Fruit fly (Drosophila melanogaster) whole organism, embryonic: Measurements from ENCODE around the gene pug.

ENCODE experiments used
- Abd-B ChIP-seq: fragments of 200-800 bp; sonication (Bioruptor generic); optimal IDR thresholded peaks from 2 replicates; lab custom pipeline; 2018; ENCODE audit warnings: missing biosample characterization, mild to moderate bottlenecking, missing genetic modification characterization, moderate library complexity
- Bgb ChIP-seq: fragments of 200-800 bp; sonication (Bioruptor generic); IDR thresholded peaks from 2 replicates; pipeline ENCODE4 v1.3.6; 2022; ENCODE audit warnings: missing biosample characterization, missing genetic modification characterization; ENCODE audit not compliant: partially characterized antibody
- BtbVII ChIP-seq: fragments of 200-800 bp; sonication (Bioruptor generic); optimal IDR thresholded peaks from 3 replicates; lab custom pipeline; 2017; ENCODE audit warnings: missing biosample characterization, mild to moderate bottlenecking, missing genetic modification characterization
- CG10321 ChIP-seq: fragments of 200-800 bp; sonication (Bioruptor generic); IDR thresholded peaks from 2 replicates; pipeline ENCODE4 v1.3.6; 2022; ENCODE audit warnings: missing biosample characterization, missing genetic modification characterization
- CG10654 ChIP-seq: fragments of 200-800 bp; sonication (Bioruptor generic); optimal IDR thresholded peaks from 2 replicates; lab custom pipeline; 2016; ENCODE audit warnings: missing biosample characterization, missing genetic modification characterization
- CG11085 ChIP-seq: fragments of 200-800 bp; sonication (Bioruptor generic); IDR thresholded peaks from 2 replicates; pipeline ENCODE4 v1.3.6; 2022; ENCODE audit warnings: missing biosample characterization, missing genetic modification characterization
- CG11247 ChIP-seq: fragments of 200-800 bp; sonication (Bioruptor generic); IDR thresholded peaks from 2 replicates; pipeline ENCODE4 v1.3.6; 2022; ENCODE audit warnings: missing biosample characterization, missing genetic modification characterization
- CG12155 ChIP-seq: fragments of 200-800 bp; sonication (Bioruptor generic); optimal IDR thresholded peaks from 3 replicates; lab custom pipeline; 2016; ENCODE audit warnings: missing biosample characterization, missing genetic modification characterization
- CG12744 ChIP-seq: fragments of 200-800 bp; sonication (Bioruptor generic); optimal IDR thresholded peaks from 2 replicates; lab custom pipeline; 2016; ENCODE audit warnings: missing biosample characterization, missing genetic modification characterization
- CG14050 ChIP-seq: fragments of 200-800 bp; sonication (Bioruptor generic); IDR thresholded peaks from 3 replicates; pipeline ENCODE4 v1.3.6; 2022; ENCODE audit warnings: missing biosample characterization, missing genetic modification characterization
- CG1647 ChIP-seq: fragments of 200-800 bp; sonication (Bioruptor generic); optimal IDR thresholded peaks from 3 replicates; lab custom pipeline; 2016; ENCODE audit warnings: missing biosample characterization, missing genetic modification characterization
- CG18262 ChIP-seq: fragments of 200-800 bp; optimal IDR thresholded peaks from 3 replicates; lab custom pipeline; 2019; ENCODE audit warnings: missing biosample characterization, mild to moderate bottlenecking, missing genetic modification characterization, moderate library complexity
- CG2116 ChIP-seq: fragments of 200-800 bp; sonication (Bioruptor generic); optimal IDR thresholded peaks from 3 replicates; lab custom pipeline; 2018; ENCODE audit warnings: missing biosample characterization, mild to moderate bottlenecking, missing genetic modification characterization
- CG2712 ChIP-seq: fragments of 200-800 bp; optimal IDR thresholded peaks from 3 replicates; lab custom pipeline; 2019; ENCODE audit warnings: missing biosample characterization, mild to moderate bottlenecking, missing genetic modification characterization, moderate library complexity
- CG3163 ChIP-seq: fragments of 200-800 bp; sonication (Bioruptor generic); optimal IDR thresholded peaks from 3 replicates; lab custom pipeline; 2016; ENCODE audit warnings: missing biosample characterization, missing genetic modification characterization
- CG3407 ChIP-seq: fragments of 200-800 bp; sonication (Bioruptor generic); optimal IDR thresholded peaks from 2 replicates; lab custom pipeline; 2018; ENCODE audit warnings: missing biosample characterization, mild to moderate bottlenecking, missing genetic modification characterization
- CG4360 ChIP-seq: fragments of 200-800 bp; sonication (Bioruptor generic); IDR thresholded peaks from 2 replicates; pipeline ENCODE4 v1.3.6; 2022; ENCODE audit warnings: missing biosample characterization, missing genetic modification characterization
- CG4617 ChIP-seq: fragments of 200-800 bp; sonication (Bioruptor generic); optimal IDR thresholded peaks from 3 replicates; lab custom pipeline; 2016; ENCODE audit warnings: missing biosample characterization, missing genetic modification characterization, borderline replicate concordance
- CG5245 ChIP-seq: fragments of 200-800 bp; sonication (Bioruptor generic); optimal IDR thresholded peaks from 3 replicates; lab custom pipeline; 2016; ENCODE audit warnings: missing biosample characterization, missing genetic modification characterization
- CG5953 ChIP-seq: fragments of 200-800 bp; sonication (Bioruptor generic); IDR thresholded peaks from 2 replicates; pipeline ENCODE4 v1.3.6; 2022; ENCODE audit warnings: missing biosample characterization, missing genetic modification characterization
- CG7987 ChIP-seq: fragments of 200-800 bp; sonication (Bioruptor generic); optimal IDR thresholded peaks from 2 replicates; lab custom pipeline; 2018; ENCODE audit warnings: missing biosample characterization, mild to moderate bottlenecking, missing genetic modification characterization, moderate library complexity
- CG8478 ChIP-seq: fragments of >200 bp; optimal IDR thresholded peaks from 2 replicates; lab custom pipeline; 2018
- CkIIα-i1 ChIP-seq: fragments of 200-800 bp; sonication (Bioruptor generic); IDR thresholded peaks from 2 replicates; pipeline ENCODE4 v1.3.6; 2022; ENCODE audit warnings: missing biosample characterization, missing genetic modification characterization
- Elba2 ChIP-seq: fragments of 200-800 bp; sonication (Bioruptor generic); optimal IDR thresholded peaks from 3 replicates; lab custom pipeline; 2016; ENCODE audit warnings: missing biosample characterization, missing genetic modification characterization
- Ets97D ChIP-seq: fragments of 200-800 bp; sonication (Bioruptor generic); optimal IDR thresholded peaks from 3 replicates; lab custom pipeline; 2016; ENCODE audit warnings: missing biosample characterization, missing genetic modification characterization
- Gsc ChIP-seq: fragments of 200-800 bp; sonication (Bioruptor generic); IDR thresholded peaks from 2 replicates; pipeline ENCODE4 v1.3.6; 2022; ENCODE audit warnings: missing biosample characterization, missing genetic modification characterization
- H15 ChIP-seq: fragments of 200-800 bp; sonication (Bioruptor generic); IDR thresholded peaks from 3 replicates; pipeline ENCODE4 v1.3.6; 2022; ENCODE audit warnings: missing biosample characterization, missing genetic modification characterization
- Mes4 ChIP-seq: fragments of 200-800 bp; sonication (Bioruptor generic); optimal IDR thresholded peaks from 2 replicates; lab custom pipeline; 2016; ENCODE audit warnings: missing biosample characterization, missing genetic modification characterization
- Nf-YB ChIP-seq: fragments of 200-800 bp; sonication (Bioruptor generic); optimal IDR thresholded peaks from 3 replicates; lab custom pipeline; 2019; ENCODE audit warnings: missing biosample characterization, mild to moderate bottlenecking, missing genetic modification characterization, moderate library complexity
- Oaz ChIP-seq: fragments of 200-800 bp; sonication (Bioruptor generic); IDR thresholded peaks from 2 replicates; pipeline ENCODE4 v1.3.6; 2022; ENCODE audit warnings: missing biosample characterization, missing genetic modification characterization
- Sin3A ChIP-seq: fragments of >200 bp; optimal IDR thresholded peaks from 2 replicates; lab custom pipeline; 2018
- Usf ChIP-seq: fragments of 200-800 bp; sonication (Bioruptor generic); optimal IDR thresholded peaks from 2 replicates; lab custom pipeline; 2017; ENCODE audit warnings: missing genotype, missing biosample characterization, missing genetic modification characterization
- Xrp1 ChIP-seq: fragments of 200-800 bp; sonication (Bioruptor generic); IDR thresholded peaks from 2 replicates; pipeline ENCODE4 v1.3.6; 2022; ENCODE audit warnings: missing biosample characterization, missing genetic modification characterization
- disco-r ChIP-seq: fragments of 200-800 bp; sonication (Bioruptor generic); optimal IDR thresholded peaks from 2 replicates; lab custom pipeline; 2016; ENCODE audit warnings: missing biosample characterization, missing genetic modification characterization
- dm ChIP-seq: fragments of 200-800 bp; sonication (Bioruptor generic); optimal IDR thresholded peaks from 3 replicates; lab custom pipeline; 2016; ENCODE audit warnings: missing biosample characterization, missing genetic modification characterization
- dpn ChIP-seq, 2 experiments: fragments of 200-800 bp; sonication (Bioruptor generic); optimal IDR thresholded peaks; 3 replicates each; lab custom pipeline; 2016; ENCODE audit warnings: missing biosample characterization in 2 of 2, missing genetic modification characterization in 2 of 2
- exex ChIP-seq: fragments of 200-800 bp; sonication (Bioruptor generic); optimal IDR thresholded peaks from 4 replicates; lab custom pipeline; 2018; ENCODE audit warnings: missing biosample characterization, mild to moderate bottlenecking, missing genetic modification characterization, moderate library complexity
- fu2 ChIP-seq: fragments of 200-800 bp; sonication (Bioruptor generic); optimal IDR thresholded peaks from 2 replicates; lab custom pipeline; 2016; ENCODE audit warnings: missing biosample characterization, missing genetic modification characterization
- inv ChIP-seq: fragments of 200-800 bp; sonication (Bioruptor generic); IDR thresholded peaks from 2 replicates; pipeline ENCODE4 v1.3.6; 2022; ENCODE audit warnings: missing biosample characterization, missing genetic modification characterization; ENCODE audit not compliant: partially characterized antibody
- knrl ChIP-seq: fragments of 200-800 bp; sonication (Bioruptor generic); IDR thresholded peaks from 3 replicates; pipeline ENCODE4 v1.3.6; 2022; ENCODE audit warnings: missing biosample characterization, missing genetic modification characterization; ENCODE audit not compliant: partially characterized antibody
- lbe ChIP-seq: fragments of 200-800 bp; sonication (Bioruptor generic); optimal IDR thresholded peaks from 2 replicates; lab custom pipeline; 2016; ENCODE audit warnings: missing biosample characterization, mild to moderate bottlenecking, missing genetic modification characterization
- nerfin-2 ChIP-seq: fragments of 200-800 bp; sonication (Bioruptor generic); IDR thresholded peaks from 2 replicates; pipeline ENCODE4 v1.3.6; 2022; ENCODE audit warnings: missing biosample characterization, missing genetic modification characterization; ENCODE audit not compliant: partially characterized antibody
- oc ChIP-seq: fragments of 200-800 bp; sonication (Bioruptor generic); optimal IDR thresholded peaks from 2 replicates; lab custom pipeline; 2018; ENCODE audit warnings: missing biosample characterization, mild to moderate bottlenecking, missing genetic modification characterization, moderate library complexity
- pfk ChIP-seq: fragments of 200-800 bp; sonication (Bioruptor generic); optimal IDR thresholded peaks from 2 replicates; lab custom pipeline; 2018; ENCODE audit warnings: missing biosample characterization, mild to moderate bottlenecking, missing genetic modification characterization, moderate library complexity
- phol ChIP-seq: fragments of 200-800 bp; sonication (Bioruptor generic); optimal IDR thresholded peaks from 3 replicates; lab custom pipeline; 2018; ENCODE audit warnings: missing biosample characterization, mild to moderate bottlenecking, missing genetic modification characterization, moderate library complexity
- sc ChIP-seq, 3 experiments: fragments of >200 bp in 2 of 3; fragments of 200-800 bp in 1 of 3; sonication (Bioruptor generic) in 1 of 3; optimal IDR thresholded peaks; 2 replicates in 2 of 3; 3 replicates in 1 of 3; lab custom pipeline; 2017; ENCODE audit warnings: mild to moderate bottlenecking in 1 of 3, missing biosample characterization in 1 of 3, missing genetic modification characterization in 1 of 3, missing genetic modification reagents in 1 of 3
- sim ChIP-seq: fragments of 200-800 bp; sonication (Bioruptor generic); IDR thresholded peaks from 2 replicates; pipeline ENCODE4 v1.3.6; 2022; ENCODE audit warnings: missing biosample characterization, missing genetic modification characterization
- stc ChIP-seq: fragments of 200-800 bp; sonication (Bioruptor generic); IDR thresholded peaks from 2 replicates; pipeline ENCODE4 v1.3.6; 2022; ENCODE audit warnings: missing biosample characterization, missing genetic modification characterization
- tap ChIP-seq: fragments of 200-800 bp; optimal IDR thresholded peaks from 3 replicates; lab custom pipeline; 2019; ENCODE audit warnings: missing biosample characterization, mild to moderate bottlenecking, missing genetic modification characterization, moderate library complexity
- tgo ChIP-seq: fragments of 200-800 bp; sonication (Bioruptor generic); IDR thresholded peaks from 3 replicates; pipeline ENCODE4 v1.3.6; 2022; ENCODE audit warnings: missing biosample characterization, missing genetic modification characterization
- unpg ChIP-seq: fragments of 200-800 bp; sonication (Bioruptor generic); optimal IDR thresholded peaks from 3 replicates; lab custom pipeline; 2018; ENCODE audit warnings: missing biosample characterization, mild to moderate bottlenecking, missing genetic modification characterization, moderate library complexity
- vfl ChIP-seq: fragments of 200-800 bp; sonication (Bioruptor generic); optimal IDR thresholded peaks from 2 replicates; lab custom pipeline; 2016; ENCODE audit warnings: missing biosample characterization, missing genetic modification characterization

The pug gene

dm6 chr3R:10675101-10675500 lies 21.2 kb upstream of the pug start (continued):
- TF ChIP-seq CG11085 (no peak), CG1647 (GFP tag; lab: Kevin White, UChicago) (peak; percentile 44), stc (GFP tag; lab: Robert Waterston, UW) (no peak), CG4360 (no peak), disco-r (GFP tag; lab: Kevin White, UChicago) (peak; percentile 25), tgo (no peak), Oaz (GFP tag; lab: Robert Waterston, UW) (no peak), Bgb (GFP tag; lab: Robert Waterston, UW) (peak; percentile 92), dpn (GFP tag; optimal IDR thresholded peaks at IDR 0.05; lab: Kevin White, UChicago) (peak; percentile 27 to 66), Abd-B (peak; percentile 63), CG10654 (GFP tag; lab: Kevin White, UChicago) (no peak), Gsc (no peak), CG8478 (lab: Kevin White, UChicago) (peak; percentile 65), tap (tag; lab: Kevin White, UChicago) (no peak), CG12744 (GFP tag; lab: Kevin White, UChicago) (no peak), BtbVII (GFP tag; lab: Kevin White, UChicago) (peak; percentile 24), Sin3A (lab: Kevin White, UChicago) (no peak), CG11247 (no peak), inv (GFP tag; lab: Robert Waterston, UW) (peak; percentile 85), vfl (GFP tag; lab: Kevin White, UChicago) (peak; percentile 16), fu2 (peak; percentile 23), CG2712 (tag; lab: Kevin White, UChicago) (peak; percentile 65), Xrp1 (GFP tag; lab: Robert Waterston, UW) (no peak), CG5953 (GFP tag; lab: Robert Waterston, UW) (no peak), Elba2 (GFP tag; lab: Kevin White, UChicago) (no peak), phol (tag; lab: Kevin White, UChicago) (peak; percentile 58), CG3163 (GFP tag; lab: Kevin White, UChicago) (peak; percentile 48), CG7987 (peak; percentile 70), sim (no peak), knrl (GFP tag; lab: Robert Waterston, UW) (peak; percentile 92), CG4617 (GFP tag; lab: Kevin White, UChicago) (peak; percentile 1), Nf-YB (GFP tag; lab: Kevin White, UChicago) (no peak), CG5245 (no peak), Mes4 (GFP tag; lab: Kevin White, UChicago) (no peak), exex (peak; percentile 22), sc (optimal IDR thresholded peaks at IDR 0.05; lab: Kevin White, UChicago) (no peak), sc (GFP tag; optimal IDR thresholded peaks at IDR 0.05; lab: Kevin White, UChicago) (no peak), CG3407 (GFP tag; lab: Kevin White, UChicago) (no peak), CkIIα-i1 (GFP tag; lab: Robert Waterston, UW) (no peak), dm (GFP tag; lab: Kevin White, UChicago) (peak; percentile 24), CG14050 (GFP tag; lab: Robert Waterston, UW) (no peak), CG2116 (GFP tag; lab: Kevin White, UChicago) (peak; percentile 19), Usf (GFP tag; lab: Kevin White, UChicago) (no peak), pfk (no peak), CG18262 (tag; lab: Kevin White, UChicago) (no peak), nerfin-2 (GFP tag; lab: Robert Waterston, UW) (peak; percentile 49), CG10321 (GFP tag; lab: Robert Waterston, UW) (no peak), CG12155 (GFP tag; lab: Kevin White, UChicago) (peak; percentile 15), H15 (GFP tag; lab: Robert Waterston, UW) (no peak), Ets97D (GFP tag; lab: Kevin White, UChicago) (peak; percentile 55), lbe (peak; percentile 47), oc (tag; lab: Kevin White, UChicago) (peak; percentile 26), unpg (GFP tag; lab: Kevin White, UChicago) (no peak)
